Worm (Caenorhabditis elegans) whole organism, L3 larva: ENCODE results near the gene F18C5.10.

ENCODE experiments used
- R02D3.7 ChIP-seq: fragments of 150-350 bp; optimal IDR thresholded peaks from 2 replicates; lab custom pipeline; 2014; ENCODE audit warnings: missing biosample characterization, missing genetic modification characterization
- ZK546.5 ChIP-seq: sonication (generic microtip); optimal IDR thresholded peaks from 2 replicates; lab custom pipeline; 2017; ENCODE audit warnings: missing biosample characterization, missing genetic modification characterization
- aly-2 ChIP-seq: fragments of 150-350 bp; optimal IDR thresholded peaks from 2 replicates; lab custom pipeline; 2014; ENCODE audit warnings: missing biosample characterization, missing genetic modification characterization
- ama-1 ChIP-seq: fragments of 150-350 bp; optimal IDR thresholded peaks from 2 replicates; lab custom pipeline; 2018
- ceh-16 ChIP-seq: sonication (generic microtip); optimal IDR thresholded peaks from 2 replicates; lab custom pipeline; 2017; ENCODE audit warnings: missing biosample characterization, missing genetic modification characterization
- ceh-28 ChIP-seq: fragments of 150-350 bp; optimal IDR thresholded peaks from 2 replicates; lab custom pipeline; 2014; ENCODE audit warnings: missing biosample characterization, missing genetic modification reagents, missing genetic modification characterization
- ceh-82 ChIP-seq: fragments of 150-350 bp; optimal IDR thresholded peaks from 2 replicates; lab custom pipeline; 2014; ENCODE audit warnings: missing biosample characterization, missing genetic modification characterization
- ceh-9 ChIP-seq: sonication (generic microtip); optimal IDR thresholded peaks from 2 replicates; lab custom pipeline; 2018; ENCODE audit warnings: missing biosample characterization, missing genetic modification characterization
- daf-12 ChIP-seq: fragments of 150-350 bp; optimal IDR thresholded peaks from 2 replicates; lab custom pipeline; 2014; ENCODE audit warnings: missing biosample characterization, missing genetic modification reagents, missing genetic modification characterization
- egl-27 ChIP-seq: sonication (generic microtip); optimal IDR thresholded peaks from 4 replicates; lab custom pipeline; 2017; ENCODE audit warnings: missing biosample characterization, missing genetic modification reagents, missing genetic modification characterization
- egl-5 ChIP-seq: fragments of 150-350 bp; optimal IDR thresholded peaks from 2 replicates; lab custom pipeline; 2017; ENCODE audit warnings: missing biosample characterization, missing genetic modification reagents, missing genetic modification characterization, inconsistent platforms
- elt-1 ChIP-seq: fragments of 150-350 bp; optimal IDR thresholded peaks from 2 replicates; lab custom pipeline; 2014; ENCODE audit warnings: missing biosample characterization, missing genetic modification characterization
- elt-2 ChIP-seq: sonication (generic microtip); optimal IDR thresholded peaks from 2 replicates; lab custom pipeline; 2016; ENCODE audit warnings: missing genetic modification reagents, mild to moderate bottlenecking, missing genetic modification characterization, missing compliant biosample characterization
- elt-3 ChIP-seq, 3 experiments: fragments of 150-350 bp in 1 of 3; sonication (generic microtip) in 2 of 3; optimal IDR thresholded peaks; 2 replicates in 2 of 3; 4 replicates in 1 of 3; lab custom pipeline; 2014 to 2017; ENCODE audit warnings: missing biosample characterization in 3 of 3, missing genetic modification characterization in 3 of 3
- eor-1 ChIP-seq, 2 experiments: fragments of 150-350 bp; optimal IDR thresholded peaks; 2 replicates each; lab custom pipeline; 2014 to 2018; ENCODE audit warnings: missing biosample characterization in 2 of 2, missing genetic modification characterization in 2 of 2
- fkh-10 ChIP-seq: sonication (generic microtip); optimal IDR thresholded peaks from 2 replicates; lab custom pipeline; 2017; ENCODE audit warnings: missing biosample characterization, missing genetic modification reagents, missing genetic modification characterization
- fkh-2 ChIP-seq: fragments of 150-350 bp; optimal IDR thresholded peaks from 2 replicates; lab custom pipeline; 2014; ENCODE audit warnings: missing biosample characterization, missing genetic modification reagents, missing genetic modification characterization
- fos-1 ChIP-seq: fragments of 150-350 bp; optimal IDR thresholded peaks from 2 replicates; lab custom pipeline; 2014; ENCODE audit warnings: missing biosample characterization, missing genetic modification characterization
- hmg-11 ChIP-seq: sonication (generic microtip); optimal IDR thresholded peaks from 2 replicates; lab custom pipeline; 2016; ENCODE audit warnings: missing genetic modification characterization, missing compliant biosample characterization
- jun-1 ChIP-seq: fragments of 150-350 bp; optimal IDR thresholded peaks from 2 replicates; lab custom pipeline; 2014; ENCODE audit warnings: missing biosample characterization, missing genetic modification reagents, missing genetic modification characterization
- lin-15B ChIP-seq: fragments of 150-350 bp; optimal IDR thresholded peaks from 2 replicates; lab custom pipeline; 2014; ENCODE audit warnings: missing biosample characterization, missing genetic modification characterization
- lin-39 ChIP-seq: fragments of 150-350 bp; optimal IDR thresholded peaks from 2 replicates; lab custom pipeline; 2018; ENCODE audit warnings: missing biosample characterization, missing genetic modification reagents, missing genetic modification characterization
- lsy-12 ChIP-seq: sonication (generic microtip); optimal IDR thresholded peaks from 2 replicates; lab custom pipeline; 2016; ENCODE audit warnings: mild to moderate bottlenecking, missing genetic modification characterization, missing compliant biosample characterization
- mdl-1 ChIP-seq: fragments of 150-350 bp; optimal IDR thresholded peaks from 2 replicates; lab custom pipeline; 2014; ENCODE audit warnings: missing biosample characterization, missing genetic modification characterization
- mml-1 ChIP-seq: fragments of 150-350 bp; sonication (generic microtip); optimal IDR thresholded peaks from 3 replicates; lab custom pipeline; 2014; ENCODE audit warnings: missing biosample characterization, missing genetic modification characterization
- nfya-1 ChIP-seq: sonication (generic microtip); optimal IDR thresholded peaks from 2 replicates; lab custom pipeline; 2017; ENCODE audit warnings: missing genetic modification characterization, mild to moderate bottlenecking, missing compliant biosample characterization, antibody characterized with exemption, moderate library complexity; ENCODE audit not compliant: insufficient read depth
- nhr-11 ChIP-seq: fragments of 150-350 bp; optimal IDR thresholded peaks from 2 replicates; lab custom pipeline; 2014; ENCODE audit warnings: missing biosample characterization, missing genetic modification characterization
- nhr-12 ChIP-seq: fragments of 150-350 bp; optimal IDR thresholded peaks from 2 replicates; lab custom pipeline; 2014; ENCODE audit warnings: missing biosample characterization, missing genetic modification characterization
- nhr-23 ChIP-seq: fragments of 150-350 bp; optimal IDR thresholded peaks from 2 replicates; lab custom pipeline; 2014; ENCODE audit warnings: missing biosample characterization, missing genetic modification reagents, missing genetic modification characterization
- nhr-237 ChIP-seq: fragments of 150-350 bp; optimal IDR thresholded peaks from 2 replicates; lab custom pipeline; 2014; ENCODE audit warnings: missing biosample characterization, missing genetic modification characterization
- nhr-25 ChIP-seq: sonication (generic microtip); optimal IDR thresholded peaks from 2 replicates; lab custom pipeline; 2017; ENCODE audit warnings: missing biosample characterization, missing genetic modification characterization
- nhr-28 ChIP-seq: fragments of 150-350 bp; optimal IDR thresholded peaks from 2 replicates; lab custom pipeline; 2014; ENCODE audit warnings: missing biosample characterization, missing genetic modification characterization
- nhr-43 ChIP-seq: sonication (generic microtip); optimal IDR thresholded peaks from 2 replicates; lab custom pipeline; 2016; ENCODE audit warnings: mild to moderate bottlenecking, missing genetic modification characterization, missing compliant biosample characterization; ENCODE audit not compliant: poor library complexity, severe bottlenecking
- nhr-67 ChIP-seq: fragments of 150-350 bp; optimal IDR thresholded peaks from 2 replicates; lab custom pipeline; 2014; ENCODE audit warnings: missing biosample characterization, missing genetic modification characterization
- nhr-76 ChIP-seq: fragments of 150-350 bp; sonication (generic microtip); optimal IDR thresholded peaks from 5 replicates; lab custom pipeline; 2014; ENCODE audit warnings: missing biosample characterization, missing genetic modification characterization
- nhr-77 ChIP-seq: fragments of 150-350 bp; optimal IDR thresholded peaks from 2 replicates; lab custom pipeline; 2014; ENCODE audit warnings: missing biosample characterization, missing genetic modification characterization
- pha-4 ChIP-seq: fragments of 150-350 bp; optimal IDR thresholded peaks from 2 replicates; lab custom pipeline; 2014; ENCODE audit warnings: missing biosample characterization, missing genetic modification reagents, missing genetic modification characterization
- pqm-1 ChIP-seq: fragments of 150-350 bp; optimal IDR thresholded peaks from 2 replicates; lab custom pipeline; 2017; ENCODE audit warnings: missing biosample characterization, missing genetic modification characterization, inconsistent platforms
- sea-2 ChIP-seq: fragments of 150-350 bp; sonication (generic microtip); optimal IDR thresholded peaks from 4 replicates; lab custom pipeline; 2014; ENCODE audit warnings: missing biosample characterization, missing genetic modification reagents, missing genetic modification characterization
- skn-1 ChIP-seq: fragments of 150-350 bp; optimal IDR thresholded peaks from 2 replicates; lab custom pipeline; 2014; ENCODE audit warnings: missing biosample characterization, missing genetic modification characterization
- snpc-4 ChIP-seq: fragments of 150-350 bp; optimal IDR thresholded peaks from 2 replicates; lab custom pipeline; 2014; ENCODE audit warnings: missing biosample characterization, missing genetic modification characterization
- tbx-2 ChIP-seq: sonication (generic microtip); optimal IDR thresholded peaks from 2 replicates; lab custom pipeline; 2016; ENCODE audit warnings: mild to moderate bottlenecking, missing genetic modification characterization, missing compliant biosample characterization
- unc-39 ChIP-seq: sonication (generic microtip); optimal IDR thresholded peaks from 4 replicates; lab custom pipeline; 2017; ENCODE audit warnings: missing biosample characterization, missing genetic modification characterization
- unc-62 ChIP-seq: fragments of 150-350 bp; sonication (generic microtip); optimal IDR thresholded peaks from 4 replicates; lab custom pipeline; 2014; ENCODE audit warnings: missing biosample characterization, missing genetic modification reagents, missing genetic modification characterization
- zag-1 ChIP-seq: fragments of 150-350 bp; optimal IDR thresholded peaks from 2 replicates; lab custom pipeline; 2014; ENCODE audit warnings: missing biosample characterization, missing genetic modification characterization
- ztf-11 ChIP-seq: fragments of 150-350 bp; optimal IDR thresholded peaks from 2 replicates; lab custom pipeline; 2014; ENCODE audit warnings: missing biosample characterization, missing genetic modification characterization
- ztf-4 ChIP-seq: fragments of 150-350 bp; optimal IDR thresholded peaks from 2 replicates; lab custom pipeline; 2014; ENCODE audit warnings: missing biosample characterization, missing genetic modification characterization

F18C5.10 gene

ce11 chrII:6591000-6591399 is 29.8 kb upstream of the F18C5.10 start:
- TF ChIP-seq tbx-2 (tag; lab: Kevin White, UChicago) (no peak), nhr-25 (tag; lab: Kevin White, UChicago) (no peak), nhr-28 (tag; lab: Kevin White, UChicago) (no peak), ceh-16 (tag; lab: Kevin White, UChicago) (no peak), ama-1 (lab: Kevin White, UChicago) (peak; percentile 70)

- TF ChIP-seq nhr-28 (tag; lab: Kevin White, UChicago) (no peak), pqm-1 (tag; lab: Kevin White, UChicago) (peak; percentile 49), pha-4 (tag; lab: Kevin White, UChicago) (peak; percentile 21), fos-1 (tag; lab: Kevin White, UChicago) (peak; percentile 19)
These were observed 28.2 kb upstream of the F18C5.10 start, which contains the start of gene vps-32.1 for ce11 chrII:6589408-6589807. vps-32.1 (plus strand) TSS chrII:6589708.

- TF ChIP-seq nfya-1 (tag; lab: Kevin White, UChicago) (peak; percentile 94), nhr-67 (no peak), ztf-11 (tag; lab: Kevin White, UChicago) (no peak), lin-39 (tag; lab: Kevin White, UChicago) (peak; percentile 85), pha-4 (tag; lab: Kevin White, UChicago) (peak; percentile 92), egl-27 (tag; lab: Kevin White, UChicago) (peak; percentile 86), unc-39 (tag; lab: Kevin White, UChicago) (no peak), mdl-1 (tag; lab: Kevin White, UChicago) (peak; percentile 64), fkh-2 (tag; lab: Kevin White, UChicago) (no peak), R02D3.7 (tag; lab: Kevin White, UChicago) (peak; percentile 89), aly-2 (tag; lab: Kevin White, UChicago) (peak; percentile 58), nhr-43 (tag; lab: Kevin White, UChicago) (peak; percentile 94), hmg-11 (tag; lab: Kevin White, UChicago) (peak; percentile 84), nhr-77 (tag; lab: Kevin White, UChicago) (peak; percentile 63), lsy-12 (tag; lab: Kevin White, UChicago) (peak; percentile 95), egl-5 (peak; percentile 93), snpc-4 (tag; lab: Kevin White, UChicago) (peak; percentile 91), nhr-237 (no peak), fkh-10 (GFP tag; lab: Kevin White, UChicago) (peak; percentile 64), ceh-28 (tag; lab: Kevin White, UChicago) (peak; percentile 93), ceh-9 (no peak), tbx-2 (tag; lab: Kevin White, UChicago) (peak; percentile 91), elt-2 (tag; lab: Kevin White, UChicago) (peak; percentile 84), nhr-25 (tag; lab: Kevin White, UChicago) (peak; percentile 94), nhr-23 (tag; lab: Kevin White, UChicago) (peak; percentile 97), elt-3 (tag; optimal IDR thresholded peaks at IDR 0.05; lab: Kevin White, UChicago) (no peak), ZK546.5 (tag; lab: Kevin White, UChicago) (peak; percentile 11), jun-1 (tag; lab: Kevin White, UChicago) (peak; percentile 97), nhr-28 (tag; lab: Kevin White, UChicago) (no peak), fos-1 (tag; lab: Kevin White, UChicago) (peak; percentile 87), nhr-12 (tag; lab: Kevin White, UChicago) (no peak), nhr-76 (tag; lab: Kevin White, UChicago) (peak; percentile 11), nhr-11 (peak; percentile 95), daf-12 (tag; lab: Kevin White, UChicago) (no peak), ztf-4 (peak; percentile 83), sea-2 (GFP tag; lab: Kevin White, UChicago) (peak; percentile 63), zag-1 (peak; percentile 71), ama-1 (lab: Kevin White, UChicago) (peak; percentile 71), ceh-16 (tag; lab: Kevin White, UChicago) (peak; percentile 26), pqm-1 (tag; lab: Kevin White, UChicago) (peak; percentile 66), mml-1 (tag; lab: Kevin White, UChicago) (no peak), lin-15B (peak; percentile 91), ceh-82 (tag; lab: Kevin White, UChicago) (peak; percentile 91), unc-62 (GFP tag; lab: Kevin White, UChicago) (peak; percentile 87), skn-1 (tag; lab: Kevin White, UChicago) (peak; percentile 68), eor-1 (tag; optimal IDR thresholded peaks at IDR 0.05; lab: Kevin White, UChicago) (peak in 1 of 2 experiments; percentile 75), elt-1 (peak; percentile 58)
These were observed 27.5 kb upstream of the F18C5.10 start, which contains the start of gene icd-1 for ce11 chrII:6588605-6589292. icd-1 (minus strand) TSS chrII:6588655.
